Worm (Caenorhabditis elegans) whole organism, young adult: Measurements from ENCODE around the gene moc-2.

Experiments
- B0261.1 ChIP-seq: sonication (generic microtip); optimal IDR thresholded peaks from 2 replicates; lab custom pipeline; 2016; ENCODE audit warnings: mild to moderate bottlenecking, missing genetic modification characterization, moderate library complexity, missing compliant biosample characterization
- B0336.3 ChIP-seq: fragments of 200-800 bp; sonication (Bioruptor generic); IDR thresholded peaks from 2 replicates; pipeline ENCODE4 v1.3.6; 2022; ENCODE audit warnings: missing genetic modification characterization, missing compliant biosample characterization
- F22D6.2 ChIP-seq: sonication (generic microtip); optimal IDR thresholded peaks from 2 replicates; lab custom pipeline; 2016; ENCODE audit warnings: mild to moderate bottlenecking, missing genetic modification characterization, missing compliant biosample characterization
- F52B5.7 ChIP-seq: sonication (generic microtip); optimal IDR thresholded peaks from 2 replicates; lab custom pipeline; 2016; ENCODE audit warnings: mild to moderate bottlenecking, missing genetic modification characterization, missing compliant biosample characterization
- Y56A3A.18 ChIP-seq: fragments of 200-800 bp; sonication (Bioruptor generic); IDR thresholded peaks from 2 replicates; pipeline ENCODE4 v1.3.6; 2022; ENCODE audit warnings: missing genetic modification reagents, missing genetic modification characterization, missing compliant biosample characterization
- ama-1 ChIP-seq, 3 experiments: fragments of 150-350 bp in 1 of 3; sonication (generic microtip) in 2 of 3; optimal IDR thresholded peaks; 2 replicates each; lab custom pipeline; 2014 to 2018; ENCODE audit warnings: missing biosample characterization in 2 of 3, missing genetic modification characterization in 2 of 3, missing genetic modification reagents in 2 of 3
- aptf-3 ChIP-seq: fragments of 200-800 bp; sonication (Bioruptor generic); IDR thresholded peaks from 2 replicates; pipeline ENCODE4 v1.3.6; 2022; ENCODE audit warnings: missing genetic modification characterization, missing compliant biosample characterization
- attf-3 ChIP-seq: fragments of 200-800 bp; sonication (Bioruptor generic); conservative IDR thresholded peaks from 2 replicates; pipeline ENCODE4 v1.3.6; 2022; ENCODE audit warnings: missing genetic modification reagents, missing genetic modification characterization, missing compliant biosample characterization
- attf-6 ChIP-seq: fragments of 200-800 bp; sonication (Bioruptor generic); IDR thresholded peaks from 2 replicates; pipeline ENCODE4 v1.3.6; 2022; ENCODE audit warnings: missing genetic modification reagents, missing genetic modification characterization, missing compliant biosample characterization
- bed-2 ChIP-seq: fragments of 200-800 bp; sonication (Bioruptor generic); IDR thresholded peaks from 2 replicates; pipeline ENCODE4 v1.3.6; 2022; ENCODE audit warnings: missing genetic modification reagents, missing genetic modification characterization, missing compliant biosample characterization
- cebp-1 ChIP-seq, 2 experiments: fragments of 200-800 bp in 1 of 2; sonication (Bioruptor generic) in 1 of 2; sonication (generic microtip) in 1 of 2; IDR thresholded peaks in 1 of 2; optimal IDR thresholded peaks in 1 of 2; 2 replicates each; pipeline versions ENCODE4 v1.3.6 to Lab custom; 2017 to 2022; ENCODE audit warnings: missing compliant biosample characterization in 2 of 2, missing genetic modification characterization in 2 of 2, mild to moderate bottlenecking in 1 of 2, missing genetic modification reagents in 1 of 2, moderate library complexity in 1 of 2
- ceh-27 ChIP-seq: fragments of 200-800 bp; sonication (Bioruptor generic); optimal IDR thresholded peaks from 2 replicates; lab custom pipeline; 2018; ENCODE audit warnings: mild to moderate bottlenecking, missing genetic modification characterization, moderate library complexity, missing compliant biosample characterization
- ceh-40 ChIP-seq: fragments of 200-800 bp; sonication (Bioruptor generic); IDR thresholded peaks from 2 replicates; pipeline ENCODE4 v1.3.6; 2022; ENCODE audit warnings: missing genetic modification characterization, missing compliant biosample characterization
- ceh-91 ChIP-seq: fragments of 200-800 bp; sonication (Bioruptor generic); IDR thresholded peaks from 2 replicates; pipeline ENCODE4 v1.3.6; 2022; ENCODE audit warnings: missing genetic modification reagents, missing genetic modification characterization, missing compliant biosample characterization
- dox-1 ChIP-seq: fragments of 200-800 bp; sonication (Bioruptor generic); IDR thresholded peaks from 2 replicates; pipeline ENCODE4 v1.3.6; 2022; ENCODE audit warnings: missing genetic modification reagents, missing genetic modification characterization, missing compliant biosample characterization
- dpff-1 ChIP-seq: sonication (generic microtip); optimal IDR thresholded peaks from 2 replicates; lab custom pipeline; 2017; ENCODE audit warnings: mild to moderate bottlenecking, missing genetic modification characterization, missing compliant biosample characterization
- efl-1 ChIP-seq: fragments of 150-350 bp; optimal IDR thresholded peaks from 2 replicates; lab custom pipeline; 2014; ENCODE audit warnings: missing biosample characterization, missing genetic modification reagents, missing genetic modification characterization
- egl-18 ChIP-seq: fragments of 200-800 bp; sonication (Bioruptor generic); IDR thresholded peaks from 2 replicates; pipeline ENCODE4 v1.3.6; 2022; ENCODE audit warnings: missing genetic modification reagents, missing genetic modification characterization, missing compliant biosample characterization
- egrh-3 ChIP-seq: fragments of 200-800 bp; sonication (Bioruptor generic); IDR thresholded peaks from 2 replicates; pipeline ENCODE4 v1.3.6; 2022; ENCODE audit warnings: missing genetic modification reagents, missing genetic modification characterization, missing compliant biosample characterization
- ekl-4 ChIP-seq: fragments of 200-800 bp; sonication (Bioruptor generic); IDR thresholded peaks from 2 replicates; pipeline ENCODE4 v1.3.6; 2022; ENCODE audit warnings: missing genetic modification reagents, missing genetic modification characterization, missing compliant biosample characterization
- him-1 ChIP-seq: sonication (generic microtip); optimal IDR thresholded peaks from 2 replicates; lab custom pipeline; 2016; ENCODE audit warnings: missing genotype, missing genetic modification reagents, missing genetic modification characterization, missing compliant biosample characterization
- hlh-26 ChIP-seq: fragments of 200-800 bp; sonication (Bioruptor generic); conservative IDR thresholded peaks from 2 replicates; pipeline ENCODE4 v1.3.6; 2022; ENCODE audit warnings: missing genetic modification reagents, missing genetic modification characterization, missing compliant biosample characterization
- hmg-20 ChIP-seq: fragments of 200-800 bp; sonication (Bioruptor generic); IDR thresholded peaks from 2 replicates; pipeline ENCODE4 v1.3.6; 2022; ENCODE audit warnings: missing genetic modification reagents, missing genetic modification characterization, missing compliant biosample characterization
- hrde-1 ChIP-seq: sonication (generic microtip); optimal IDR thresholded peaks from 2 replicates; lab custom pipeline; 2016; ENCODE audit warnings: missing genetic modification characterization, mild to moderate bottlenecking, missing compliant biosample characterization, moderate library complexity, missing genotype, missing genetic modification reagents, borderline replicate concordance
- let-607 ChIP-seq, 2 experiments: fragments of 200-800 bp in 1 of 2; sonication (Bioruptor generic) in 1 of 2; sonication (generic microtip) in 1 of 2; optimal IDR thresholded peaks; 2 replicates each; lab custom pipeline; 2016 to 2018; ENCODE audit warnings: mild to moderate bottlenecking in 2 of 2, missing compliant biosample characterization in 2 of 2, missing genetic modification characterization in 2 of 2, moderate library complexity in 2 of 2, missing genotype in 1 of 2
- lin-26 ChIP-seq: fragments of 200-800 bp; sonication (Bioruptor generic); IDR thresholded peaks from 2 replicates; pipeline ENCODE4 v1.3.6; 2022; ENCODE audit warnings: missing genetic modification reagents, missing genetic modification characterization, missing compliant biosample characterization
- lin-54 ChIP-seq: fragments of 200-800 bp; sonication (Bioruptor generic); optimal IDR thresholded peaks from 2 replicates; lab custom pipeline; 2018; ENCODE audit warnings: mild to moderate bottlenecking, missing genetic modification characterization, missing compliant biosample characterization
- madf-6 ChIP-seq: fragments of 200-800 bp; sonication (Bioruptor generic); IDR thresholded peaks from 2 replicates; pipeline ENCODE4 v1.3.6; 2022; ENCODE audit warnings: missing genetic modification reagents, missing genetic modification characterization, missing compliant biosample characterization
- nhr-27 ChIP-seq: fragments of 200-800 bp; sonication (Bioruptor generic); optimal IDR thresholded peaks from 2 replicates; lab custom pipeline; 2018; ENCODE audit warnings: mild to moderate bottlenecking, missing genetic modification characterization, moderate library complexity, missing compliant biosample characterization
- nhr-80 ChIP-seq: sonication (generic microtip); optimal IDR thresholded peaks from 2 replicates; lab custom pipeline; 2016; ENCODE audit warnings: missing genetic modification characterization, missing compliant biosample characterization
- pha-4 ChIP-seq: fragments of 150-350 bp; sonication (generic microtip); optimal IDR thresholded peaks from 2 replicates; lab custom pipeline; 2014; ENCODE audit warnings: missing biosample characterization, missing genetic modification reagents, missing genetic modification characterization
- rcor-1 ChIP-seq: fragments of 200-800 bp; sonication (Bioruptor generic); IDR thresholded peaks from 2 replicates; pipeline ENCODE4 v1.3.6; 2022; ENCODE audit warnings: missing genetic modification reagents, missing genetic modification characterization, missing compliant biosample characterization
- rec-8 ChIP-seq, 2 experiments: sonication (generic microtip); optimal IDR thresholded peaks; 2 replicates each; lab custom pipeline; 2016; ENCODE audit warnings: mild to moderate bottlenecking in 2 of 2, missing genetic modification characterization in 2 of 2, missing genetic modification reagents in 2 of 2, missing genotype in 2 of 2, missing biosample characterization in 1 of 2, missing compliant biosample characterization in 1 of 2, moderate library complexity in 1 of 2
- repo-1 ChIP-seq: sonication (generic microtip); optimal IDR thresholded peaks from 2 replicates; lab custom pipeline; 2017; ENCODE audit warnings: mild to moderate bottlenecking, missing genetic modification characterization, missing compliant biosample characterization
- rpc-1 ChIP-seq, 2 experiments: fragments of 150-350 bp in 1 of 2; sonication (generic microtip) in 1 of 2; optimal IDR thresholded peaks; 2 replicates each; lab custom pipeline; 2014 to 2018; ENCODE audit warnings: missing biosample characterization in 1 of 2, missing genetic modification characterization in 1 of 2, missing genetic modification reagents in 1 of 2, missing genotype in 1 of 2
- snpc-3.4 ChIP-seq: sonication (generic microtip); optimal IDR thresholded peaks from 2 replicates; lab custom pipeline; 2017; ENCODE audit warnings: missing genetic modification characterization, mild to moderate bottlenecking, missing compliant biosample characterization, antibody characterized with exemption, moderate library complexity, missing genotype, missing genetic modification reagents
- ztf-26 ChIP-seq: sonication (generic microtip); optimal IDR thresholded peaks from 2 replicates; lab custom pipeline; 2017; ENCODE audit warnings: missing genetic modification characterization, missing compliant biosample characterization
- ztf-28 ChIP-seq: fragments of 200-800 bp; sonication (Bioruptor generic); IDR thresholded peaks from 2 replicates; pipeline ENCODE4 v1.3.6; 2022; ENCODE audit warnings: missing genetic modification reagents, missing genetic modification characterization, missing compliant biosample characterization
- ztf-6 ChIP-seq: fragments of 200-800 bp; sonication (Bioruptor generic); IDR thresholded peaks from 2 replicates; pipeline ENCODE4 v1.3.6; 2022; ENCODE audit warnings: missing genetic modification reagents, missing genetic modification characterization, missing compliant biosample characterization

Gene moc-2

DNA sequence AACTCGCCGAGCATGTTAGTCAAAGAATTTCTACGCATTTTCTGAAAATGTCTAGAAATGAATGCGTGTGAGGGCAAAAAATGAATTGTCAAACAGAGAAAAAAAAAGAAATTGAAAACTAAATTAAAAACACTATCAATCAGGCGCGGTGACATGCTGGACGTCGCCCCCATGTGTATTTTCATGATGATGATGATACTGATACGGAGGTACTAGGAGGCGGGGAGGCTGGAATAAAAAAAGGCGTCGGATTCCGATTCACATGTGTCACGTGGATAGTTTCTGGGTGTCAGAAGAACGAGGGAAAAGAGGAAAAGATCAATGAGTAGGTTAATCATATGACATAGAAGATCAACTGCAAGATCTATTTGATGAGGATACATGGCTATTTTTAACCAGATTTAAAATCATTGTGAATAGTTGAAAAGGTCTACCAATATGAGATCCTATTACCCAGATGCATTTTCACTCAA is 1.4 kb upstream of the moc-2 start, which contains the start of gene W01A11.7:
Gene W01A11.7 (minus strand): TSS at position 51 of the 473 bp plus-strand sequence.
- peak; percentile 17 for TF ChIP-seq ztf-26 (tag; lab: Kevin White, UChicago)
- TF ChIP-seq hmg-20 (GFP tag; lab: Robert Waterston, UW) = no peak
- TF ChIP-seq, all 124 proteins: peak for 1

DNA sequence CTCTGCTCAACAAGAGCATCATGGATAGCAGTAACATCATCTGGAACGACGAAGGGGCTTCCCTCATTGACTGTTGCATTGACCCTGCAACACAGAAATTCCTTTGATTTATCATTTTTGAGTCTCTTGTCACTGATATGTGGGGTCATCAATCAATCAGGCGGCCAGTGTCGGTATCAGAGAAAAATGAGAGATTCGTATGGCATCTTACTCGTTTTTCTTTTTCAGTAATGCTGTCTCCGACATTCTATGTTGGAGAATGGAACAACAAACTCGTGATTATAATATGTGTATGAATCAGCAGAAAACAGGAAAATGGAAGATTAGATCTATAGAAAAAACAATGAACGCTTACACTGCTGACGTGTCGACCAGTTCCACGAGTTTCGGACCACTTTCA is 823 bp downstream of the moc-2 start:
- no peak for TF ChIP-seq egl-18 (GFP tag; lab: Robert Waterston, UW)
- TF ChIP-seq nhr-80 (tag; lab: Kevin White, UChicago) = peak; percentile 2
- no peak for TF ChIP-seq repo-1 (tag; lab: Kevin White, UChicago)

DNA sequence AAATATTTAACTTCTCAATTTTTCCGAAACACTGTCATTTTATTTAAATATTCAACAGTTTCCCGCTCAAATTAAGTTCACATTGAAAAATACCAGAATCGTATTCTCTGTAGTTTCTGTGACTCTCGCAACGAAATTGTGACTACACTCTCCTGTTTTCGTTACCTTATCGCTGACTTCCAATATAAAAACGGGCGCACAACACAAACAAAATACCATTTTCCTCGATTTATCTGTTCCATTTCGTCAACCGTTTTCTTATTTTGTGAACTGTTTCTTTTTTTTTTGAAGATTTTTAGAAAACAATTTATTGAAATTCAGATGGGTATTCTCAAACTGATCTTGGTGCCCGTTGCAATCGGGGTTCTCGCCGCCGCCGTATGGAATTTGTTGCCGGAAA is 5.1 kb downstream of the moc-2 start, which contains the start of gene W01A11.1:
Gene W01A11.1 (plus strand): TSS at position 322 of the 400 bp plus-strand sequence.
- no peak for TF ChIP-seq attf-6 (GFP tag; lab: Robert Waterston, UW)
- no peak for TF ChIP-seq ceh-40
- TF ChIP-seq attf-3 (GFP tag; lab: Robert Waterston, UW) = no peak
- TF ChIP-seq ceh-27 = no peak
- peak; percentile 23 for TF ChIP-seq nhr-80 (tag; lab: Kevin White, UChicago)
- no peak for TF ChIP-seq egrh-3
- TF ChIP-seq F22D6.2 = no peak

DNA sequence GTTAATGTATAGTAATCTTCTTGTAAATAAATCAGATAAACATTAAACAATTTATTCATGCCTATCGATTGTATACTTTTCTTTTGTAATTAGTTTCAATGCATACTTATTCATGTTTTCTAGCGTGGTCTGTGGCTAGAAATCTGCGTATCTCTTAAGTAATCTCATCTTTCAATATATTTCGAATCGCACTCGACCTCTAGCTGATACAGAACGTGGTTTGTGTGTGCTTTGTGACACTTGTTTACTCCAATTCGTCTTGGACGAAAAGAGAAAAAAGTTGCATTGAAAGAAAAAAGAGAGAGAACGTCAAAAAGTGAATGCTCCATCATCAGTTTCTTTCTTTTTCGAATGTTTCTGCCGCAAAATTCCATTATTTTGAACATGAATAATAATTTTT is 5.5 kb downstream of the moc-2 start:
- TF ChIP-seq dpff-1 (tag; lab: Kevin White, UChicago) (no peak), B0261.1 (tag; lab: Kevin White, UChicago) (no peak), madf-6 (GFP tag; lab: Robert Waterston, UW) (peak; percentile 8; the same call in 1 of the 2 replicates)

DNA sequence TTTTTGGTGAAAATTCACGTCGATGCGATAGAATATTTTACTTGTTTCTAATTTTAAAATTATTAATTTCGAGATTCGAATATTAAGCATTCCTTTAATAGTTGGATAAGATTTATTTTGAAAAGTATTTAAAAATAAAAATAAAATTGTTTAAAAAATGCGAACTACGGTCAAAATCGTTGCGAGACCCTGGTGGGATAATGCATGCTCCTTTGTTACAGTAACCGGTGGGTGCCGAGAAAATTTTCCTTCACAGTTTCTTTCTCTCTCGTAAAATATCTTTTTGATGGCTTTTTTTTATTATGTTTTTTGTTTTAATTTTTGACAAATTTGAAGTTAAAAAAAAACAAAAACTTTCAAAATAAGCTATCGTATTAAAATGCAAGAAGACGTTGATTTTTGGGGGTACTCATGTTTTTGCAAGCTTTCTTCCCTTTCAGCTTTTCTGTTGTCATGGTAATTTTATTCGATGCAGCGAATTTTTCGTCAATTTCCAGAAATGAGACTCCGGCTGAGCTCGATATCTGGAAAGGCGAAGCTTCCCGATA is 7.3 kb downstream of the moc-2 start, which contains the start of gene dgtr-1:
Gene dgtr-1 (plus strand): TSS at position 498 of the 548 bp plus-strand sequence.
- TF ChIP-seq dox-1 (GFP tag; lab: Robert Waterston, UW) (no peak), pha-4 (tag; lab: Kevin White, UChicago) (no peak), cebp-1 (GFP tag; IDR thresholded peaks at IDR 0.05; lab: Robert Waterston, UW) (no peak), cebp-1 (tag; optimal IDR thresholded peaks at IDR 0.05; lab: Kevin White, UChicago) (no peak), rcor-1 (GFP tag; lab: Robert Waterston, UW) (0 out of 2 replicates have a peak, but pooled peaks have one; percentile 8), aptf-3 (GFP tag; lab: Robert Waterston, UW) (no peak), hlh-26 (GFP tag; lab: Robert Waterston, UW) (no peak), hmg-20 (GFP tag; lab: Robert Waterston, UW) (no peak), snpc-3.4 (tag; lab: Kevin White, UChicago) (peak; percentile 17), nhr-27 (no peak), attf-6 (GFP tag; lab: Robert Waterston, UW) (no peak), ceh-91 (peak; percentile 67), ekl-4 (no peak), ztf-28 (no peak), let-607 (tag; optimal IDR thresholded peaks at IDR 0.05; lab: Kevin White, UChicago) (no peak), egrh-3 (no peak), rec-8 (tag; optimal IDR thresholded peaks at IDR 0.05; lab: Kevin White, UChicago) (no peak), hrde-1 (tag; lab: Kevin White, UChicago) (no peak), ama-1 (optimal IDR thresholded peaks at IDR 0.05; lab: Kevin White, UChicago) (no peak), ama-1 (GFP tag; optimal IDR thresholded peaks at IDR 0.05; lab: Kevin White, UChicago) (no peak), efl-1 (GFP tag; lab: Kevin White, UChicago) (peak; percentile 17), B0336.3 (GFP tag; lab: Robert Waterston, UW) (no peak), him-1 (peak; percentile 18), lin-54 (peak; percentile 54), F52B5.7 (tag; lab: Kevin White, UChicago) (no peak), ztf-6 (no peak), Y56A3A.18 (GFP tag; lab: Robert Waterston, UW) (no peak), egl-18 (GFP tag; lab: Robert Waterston, UW) (no peak), rpc-1 (optimal IDR thresholded peaks at IDR 0.05; lab: Kevin White, UChicago) (no peak), rpc-1 (tag; optimal IDR thresholded peaks at IDR 0.05; lab: Kevin White, UChicago) (no peak), bed-2 (no peak), lin-26 (no peak)
